Worm (Caenorhabditis elegans) whole organism, midembryonic: ENCODE data around the gene srd-74.

Experiments
- T22C8.4 ChIP-seq: fragments of 200-800 bp; sonication (Bioruptor generic); IDR thresholded peaks from 2 replicates; pipeline ENCODE4 v1.3.6; 2022; ENCODE audit warnings: missing genetic modification characterization, missing compliant biosample characterization
- cog-1 ChIP-seq: sonication (generic microtip); optimal IDR thresholded peaks from 2 replicates; lab custom pipeline; 2016; ENCODE audit warnings: missing genetic modification characterization, missing compliant biosample characterization
- flt-1 ChIP-seq: fragments of 200-800 bp; sonication (Bioruptor generic); IDR thresholded peaks from 2 replicates; pipeline ENCODE4 v1.3.6; 2022; ENCODE audit warnings: missing genetic modification characterization, missing compliant biosample characterization
- klf-2 ChIP-seq: fragments of 200-800 bp; sonication (Bioruptor generic); conservative IDR thresholded peaks from 2 replicates; pipeline ENCODE4 v1.3.6; 2022; ENCODE audit warnings: missing genetic modification reagents, missing genetic modification characterization, missing compliant biosample characterization
- med-1 ChIP-seq: sonication (generic microtip); optimal IDR thresholded peaks from 2 replicates; lab custom pipeline; 2017; ENCODE audit warnings: missing genetic modification characterization, mild to moderate bottlenecking, missing compliant biosample characterization, antibody characterized with exemption, missing genetic modification reagents; ENCODE audit not compliant: insufficient read depth
- ztf-29 ChIP-seq: fragments of 200-800 bp; sonication (Bioruptor generic); IDR thresholded peaks from 2 replicates; pipeline ENCODE4 v1.3.6; 2022; ENCODE audit warnings: missing genetic modification reagents, missing genetic modification characterization, missing compliant biosample characterization

DNA sequence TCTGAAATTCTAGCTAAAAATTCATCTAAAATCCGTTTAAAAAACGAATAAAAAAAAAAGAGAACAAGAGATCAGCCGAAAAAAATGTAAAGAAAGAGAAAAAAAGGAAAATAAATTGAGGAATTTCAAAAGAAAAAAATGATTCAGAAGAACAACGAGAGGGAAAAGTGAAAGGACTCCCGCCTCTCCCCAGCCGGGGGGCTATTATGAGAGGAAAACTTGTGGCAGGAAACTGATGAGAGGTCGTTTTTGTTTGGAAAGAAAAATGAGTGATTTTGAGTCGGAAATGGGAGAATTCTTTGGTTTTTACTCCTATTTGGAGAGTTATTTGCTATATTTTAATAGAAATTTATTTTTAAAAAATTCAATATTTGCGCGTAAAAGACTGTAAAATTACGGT, 39.7 kb upstream of the srd-74 start:
- TF ChIP-seq med-1 (no peak), flt-1 (GFP tag; lab: Robert Waterston, UW) (no peak), T22C8.4 (no peak), klf-2 (GFP tag; lab: Robert Waterston, UW) (no peak), cog-1 (no peak), ztf-29 (GFP tag; lab: Robert Waterston, UW) (no peak)
